Worm (Caenorhabditis elegans) whole organism, L4 larva: ENCODE measurements around the gene F08F8.6.

ENCODE experiments used
- D1046.2 ChIP-seq: fragments of 200-800 bp; sonication (Bioruptor generic); IDR thresholded peaks from 2 replicates; pipeline ENCODE4 v1.3.6; 2022; ENCODE audit warnings: missing genetic modification characterization, missing compliant biosample characterization
- F10B5.3 ChIP-seq: sonication (generic microtip); optimal IDR thresholded peaks from 2 replicates; lab custom pipeline; 2016; ENCODE audit warnings: mild to moderate bottlenecking, missing genetic modification characterization, missing compliant biosample characterization
- F26F4.8 ChIP-seq: fragments of 200-800 bp; sonication (Bioruptor generic); conservative IDR thresholded peaks from 2 replicates; pipeline ENCODE4 v1.3.6; 2022; ENCODE audit warnings: missing genetic modification characterization, missing compliant biosample characterization
- T20F7.1 ChIP-seq: fragments of 200-800 bp; sonication (Bioruptor generic); optimal IDR thresholded peaks from 2 replicates; lab custom pipeline; 2018; ENCODE audit warnings: mild to moderate bottlenecking, missing genetic modification characterization, missing compliant biosample characterization
- T26A8.4 ChIP-seq: fragments of 200-800 bp; sonication (Bioruptor generic); IDR thresholded peaks from 2 replicates; pipeline ENCODE4 v1.3.6; 2022; ENCODE audit warnings: missing genetic modification characterization, missing compliant biosample characterization
- Y5F2A.4 ChIP-seq: fragments of 200-800 bp; sonication (Bioruptor generic); optimal IDR thresholded peaks from 2 replicates; lab custom pipeline; 2018; ENCODE audit warnings: mild to moderate bottlenecking, missing genetic modification characterization, missing compliant biosample characterization
- ama-1 ChIP-seq: fragments of 150-350 bp; optimal IDR thresholded peaks from 2 replicates; lab custom pipeline; 2014; ENCODE audit warnings: inconsistent platforms, mixed read lengths
- arid-1 ChIP-seq: fragments of 200-800 bp; sonication (Bioruptor generic); conservative IDR thresholded peaks from 2 replicates; pipeline ENCODE4 v1.3.6; 2022; ENCODE audit warnings: missing genetic modification reagents, missing genetic modification characterization, missing compliant biosample characterization
- ceh-32 ChIP-seq: sonication (generic microtip); optimal IDR thresholded peaks from 2 replicates; lab custom pipeline; 2016; ENCODE audit warnings: mild to moderate bottlenecking, missing genetic modification characterization, missing compliant biosample characterization; ENCODE audit not compliant: poor library complexity
- ceh-44 ChIP-seq: fragments of 200-800 bp; sonication (Bioruptor generic); IDR thresholded peaks from 2 replicates; pipeline ENCODE4 v1.3.6; 2022; ENCODE audit warnings: missing genetic modification reagents, missing genetic modification characterization, missing compliant biosample characterization
- daf-16 ChIP-seq, 3 experiments: sonication (generic microtip); optimal IDR thresholded peaks; 2 replicates each; lab custom pipeline; 2016 to 2017; ENCODE audit warnings: missing genetic modification characterization in 3 of 3, missing genetic modification reagents in 3 of 3, mild to moderate bottlenecking in 2 of 3, missing compliant biosample characterization in 2 of 3, missing biosample characterization in 1 of 3, moderate library complexity in 1 of 3
- dmd-6 ChIP-seq: fragments of 200-800 bp; sonication (Bioruptor generic); IDR thresholded peaks from 2 replicates; pipeline ENCODE4 v1.3.6; 2022; ENCODE audit warnings: missing genetic modification reagents, missing genetic modification characterization, missing compliant biosample characterization
- dve-1 ChIP-seq: sonication (generic microtip); optimal IDR thresholded peaks from 2 replicates; lab custom pipeline; 2017; ENCODE audit warnings: antibody characterized with exemption, mild to moderate bottlenecking, missing genetic modification characterization, missing compliant biosample characterization; ENCODE audit not compliant: insufficient read depth
- fkh-10 ChIP-seq: fragments of 150-350 bp; optimal IDR thresholded peaks from 2 replicates; lab custom pipeline; 2014; ENCODE audit warnings: missing biosample characterization, missing genetic modification reagents, missing genetic modification characterization
- gei-8 ChIP-seq: fragments of 200-800 bp; sonication (Bioruptor generic); optimal IDR thresholded peaks from 2 replicates; lab custom pipeline; 2018; ENCODE audit warnings: mild to moderate bottlenecking, missing genetic modification characterization, missing compliant biosample characterization
- hif-1 ChIP-seq, 2 experiments: sonication (generic microtip); optimal IDR thresholded peaks; 2 replicates each; lab custom pipeline; 2016 to 2017; ENCODE audit warnings: missing compliant biosample characterization in 2 of 2, missing genetic modification characterization in 2 of 2, missing genetic modification reagents in 2 of 2, missing genotype in 2 of 2, mild to moderate bottlenecking in 1 of 2
- hlh-11 ChIP-seq: fragments of 200-800 bp; sonication (Bioruptor generic); optimal IDR thresholded peaks from 2 replicates; lab custom pipeline; 2018; ENCODE audit warnings: mild to moderate bottlenecking, missing genetic modification characterization, missing compliant biosample characterization
- hlh-30 ChIP-seq: sonication (generic microtip); optimal IDR thresholded peaks from 2 replicates; lab custom pipeline; 2017; ENCODE audit warnings: antibody characterized with exemption, mild to moderate bottlenecking, missing genetic modification characterization, missing compliant biosample characterization; ENCODE audit not compliant: insufficient read depth
- lin-1 ChIP-seq: fragments of 200-800 bp; sonication (Bioruptor generic); IDR thresholded peaks from 2 replicates; pipeline ENCODE4 v1.3.6; 2022; ENCODE audit warnings: missing genetic modification reagents, missing genetic modification characterization, missing compliant biosample characterization
- lin-39 ChIP-seq: fragments of 150-350 bp; optimal IDR thresholded peaks from 2 replicates; lab custom pipeline; 2014; ENCODE audit warnings: missing biosample characterization, missing genetic modification reagents, missing genetic modification characterization
- lir-3 ChIP-seq: sonication (generic microtip); optimal IDR thresholded peaks from 2 replicates; lab custom pipeline; 2016; ENCODE audit warnings: mild to moderate bottlenecking, missing genetic modification characterization, missing compliant biosample characterization
- mdl-1 ChIP-seq, 2 experiments: fragments of 150-350 bp in 1 of 2; sonication (generic microtip) in 1 of 2; optimal IDR thresholded peaks; 2 replicates each; lab custom pipeline; 2014 to 2017; ENCODE audit warnings: missing biosample characterization in 2 of 2, missing genetic modification characterization in 2 of 2
- mep-1 ChIP-seq: fragments of 150-350 bp; sonication (generic microtip); optimal IDR thresholded peaks from 3 replicates; lab custom pipeline; 2014; ENCODE audit warnings: missing biosample characterization, missing genetic modification characterization
- mes-2 ChIP-seq: sonication (generic microtip); optimal IDR thresholded peaks from 2 replicates; lab custom pipeline; 2016; ENCODE audit warnings: missing genotype, mild to moderate bottlenecking, missing genetic modification characterization, missing compliant biosample characterization; ENCODE audit not compliant: poor library complexity, severe bottlenecking
- mxl-3 ChIP-seq: fragments of 200-800 bp; sonication (Bioruptor generic); optimal IDR thresholded peaks from 2 replicates; lab custom pipeline; 2018; ENCODE audit warnings: mild to moderate bottlenecking, missing genetic modification characterization, missing compliant biosample characterization
- nhr-237 ChIP-seq: sonication (generic microtip); optimal IDR thresholded peaks from 2 replicates; lab custom pipeline; 2017; ENCODE audit warnings: missing biosample characterization, missing genetic modification characterization
- nhr-25 ChIP-seq: sonication (generic microtip); optimal IDR thresholded peaks from 2 replicates; lab custom pipeline; 2017; ENCODE audit warnings: missing genetic modification characterization, mild to moderate bottlenecking, missing compliant biosample characterization, antibody characterized with exemption, moderate library complexity, borderline replicate concordance; ENCODE audit not compliant: insufficient read depth
- nhr-28 ChIP-seq: fragments of 150-350 bp; optimal IDR thresholded peaks from 2 replicates; lab custom pipeline; 2014; ENCODE audit warnings: missing biosample characterization, missing genetic modification characterization
- nhr-42 ChIP-seq: fragments of 200-800 bp; sonication (Bioruptor generic); IDR thresholded peaks from 2 replicates; pipeline ENCODE4 v1.3.6; 2022; ENCODE audit warnings: missing genetic modification characterization, missing compliant biosample characterization
- nhr-48 ChIP-seq: sonication (generic microtip); optimal IDR thresholded peaks from 2 replicates; lab custom pipeline; 2016; ENCODE audit warnings: mild to moderate bottlenecking, missing genetic modification characterization, missing compliant biosample characterization
- pha-4 ChIP-seq, 2 experiments: fragments of 150-350 bp in 1 of 2; fragments of 200-800 bp in 1 of 2; sonication (Bioruptor generic) in 1 of 2; IDR thresholded peaks in 1 of 2; optimal IDR thresholded peaks in 1 of 2; 2 replicates each; pipeline versions ENCODE4 v1.3.6 to Lab custom; 2014 to 2022; ENCODE audit warnings: missing genetic modification characterization in 2 of 2, missing genetic modification reagents in 2 of 2, missing biosample characterization in 1 of 2, missing compliant biosample characterization in 1 of 2
- php-3 ChIP-seq: fragments of 200-800 bp; sonication (Bioruptor generic); IDR thresholded peaks from 2 replicates; pipeline ENCODE4 v1.3.6; 2022; ENCODE audit warnings: missing genetic modification reagents, missing genetic modification characterization, missing compliant biosample characterization
- pqm-1 ChIP-seq: sonication (generic microtip); optimal IDR thresholded peaks from 2 replicates; lab custom pipeline; 2017; ENCODE audit warnings: missing biosample characterization, missing genetic modification characterization
- unc-130 ChIP-seq: sonication (generic microtip); optimal IDR thresholded peaks from 2 replicates; lab custom pipeline; 2016; ENCODE audit warnings: missing genetic modification reagents, missing genetic modification characterization, missing compliant biosample characterization
- unc-39 ChIP-seq: sonication (generic microtip); optimal IDR thresholded peaks from 2 replicates; lab custom pipeline; 2017; ENCODE audit warnings: missing biosample characterization, missing genetic modification characterization
- unc-62 ChIP-seq, 3 experiments: fragments of 150-350 bp in 1 of 3; sonication (generic microtip); optimal IDR thresholded peaks in 2 of 3; peaks in 1 of 3; 1 replicate in 1 of 3; 2 replicates in 2 of 3; lab custom pipeline; 2014 to 2017; ENCODE audit warnings: missing biosample characterization in 3 of 3, missing genetic modification characterization in 3 of 3, missing genetic modification reagents in 3 of 3, missing genotype in 1 of 3
- vab-7 ChIP-seq: fragments of 200-800 bp; sonication (Bioruptor generic); IDR thresholded peaks from 2 replicates; pipeline ENCODE4 v1.3.6; 2022; ENCODE audit warnings: missing genetic modification reagents, missing genetic modification characterization, missing compliant biosample characterization
- zip-2 ChIP-seq: fragments of 150-350 bp; optimal IDR thresholded peaks from 2 replicates; lab custom pipeline; 2014; ENCODE audit warnings: missing biosample characterization, missing genetic modification characterization
- ztf-7 ChIP-seq: fragments of 150-350 bp; optimal IDR thresholded peaks from 2 replicates; lab custom pipeline; 2014; ENCODE audit warnings: missing biosample characterization, missing genetic modification characterization

Gene F08F8.6

ce11 chrIII:7375434-7375833 lies 31.9 kb downstream of the F08F8.6 start:
- TF ChIP-seq unc-130 (GFP tag; lab: Kevin White, UChicago), result no peak
- no peak for TF ChIP-seq ceh-44
- TF ChIP-seq lir-3, result no peak
- no peak for TF ChIP-seq gei-8
- peak in 1 of 2 experiments; percentile 96 for TF ChIP-seq unc-62 (GFP tag; optimal IDR thresholded peaks at IDR 0.05 in 1 of 2; lab: Kevin White, UChicago)
- no peak for TF ChIP-seq unc-62 (tag; optimal IDR thresholded peaks at IDR 0.05; lab: Kevin White, UChicago)
- no peak for TF ChIP-seq nhr-42 (GFP tag; lab: Robert Waterston, UW)
- peak; percentile 71 for TF ChIP-seq mxl-3 (GFP tag; lab: Kevin White, UChicago)
- TF ChIP-seq dmd-6 (GFP tag; lab: Robert Waterston, UW), result peak; percentile 36; the same call in 1 of the 2 replicates
- TF ChIP-seq ztf-7 (tag; lab: Kevin White, UChicago), result peak; percentile 26
- no peak for TF ChIP-seq nhr-25 (tag; lab: Kevin White, UChicago)
- peak; percentile 80 for TF ChIP-seq pqm-1 (tag; lab: Kevin White, UChicago)
- TF ChIP-seq hlh-11 (tag; lab: Kevin White, UChicago), result peak; percentile 76
- no peak for TF ChIP-seq fkh-10
- peak; percentile 27 for TF ChIP-seq mes-2 (tag; lab: Kevin White, UChicago)
- peak; percentile 35 for TF ChIP-seq dve-1
- TF ChIP-seq nhr-28 (tag; lab: Kevin White, UChicago), result peak; percentile 83
- 0 out of 2 replicates have a peak, but pooled peaks have one; percentile 20 for TF ChIP-seq vab-7 (GFP tag; lab: Robert Waterston, UW)
- no peak for TF ChIP-seq nhr-237 (tag; lab: Kevin White, UChicago)
- TF ChIP-seq lin-1 (GFP tag; lab: Robert Waterston, UW), result 0 out of 2 replicates have a peak, but pooled peaks have one; percentile 38
- TF ChIP-seq php-3, result peak; percentile 22; the same call in 1 of the 2 replicates
- no peak for TF ChIP-seq zip-2
- TF ChIP-seq hlh-30, result peak; percentile 13
- TF ChIP-seq ama-1, result peak; percentile 3
- TF ChIP-seq T26A8.4 (GFP tag; lab: Robert Waterston, UW), result peak; percentile 21
- no peak for TF ChIP-seq ceh-32 (tag; lab: Kevin White, UChicago)
- no peak for TF ChIP-seq D1046.2 (GFP tag; lab: Robert Waterston, UW)
- no peak for TF ChIP-seq hif-1 (tag; optimal IDR thresholded peaks at IDR 0.05; lab: Kevin White, UChicago)
- no peak for TF ChIP-seq Y5F2A.4 (GFP tag; lab: Kevin White, UChicago)
- TF ChIP-seq unc-39 (tag; lab: Kevin White, UChicago), result no peak
- no peak for TF ChIP-seq lin-39 (tag; lab: Kevin White, UChicago)
- TF ChIP-seq F10B5.3 (tag; lab: Kevin White, UChicago), result no peak
- TF ChIP-seq F26F4.8 (GFP tag; lab: Robert Waterston, UW), result no peak
- TF ChIP-seq T20F7.1, result no peak
- no peak for TF ChIP-seq arid-1 (GFP tag; lab: Robert Waterston, UW)
- peak; percentile 12 for TF ChIP-seq mep-1 (tag; lab: Kevin White, UChicago)
- peak; percentile 21 for TF ChIP-seq nhr-48 (tag; lab: Kevin White, UChicago)
- TF ChIP-seq pha-4 (GFP tag; IDR thresholded peaks at IDR 0.05; lab: Robert Waterston, UW), result no peak
- no peak for TF ChIP-seq pha-4 (tag; optimal IDR thresholded peaks at IDR 0.05; lab: Kevin White, UChicago)
- TF ChIP-seq mdl-1 (tag; optimal IDR thresholded peaks at IDR 0.05; lab: Kevin White, UChicago), result peak in 1 of 2 experiments; percentile 32
- no peak for TF ChIP-seq daf-16 (GFP tag; optimal IDR thresholded peaks at IDR 0.05; lab: Kevin White, UChicago)
- peak; percentile 71 for TF ChIP-seq daf-16 (tag; optimal IDR thresholded peaks at IDR 0.05; lab: Kevin White, UChicago)
